Worm (Caenorhabditis elegans) whole organism, L1 larva: ENCODE data around the gene dhps-1.

ENCODE experiments used
- C16A3.4 ChIP-seq: fragments of 150-350 bp; optimal IDR thresholded peaks from 2 replicates; lab custom pipeline; 2014; ENCODE audit warnings: missing biosample characterization, missing genetic modification characterization
- C34B4.2 ChIP-seq: sonication (generic microtip); optimal IDR thresholded peaks from 2 replicates; lab custom pipeline; 2017; ENCODE audit warnings: mild to moderate bottlenecking, missing genetic modification characterization, missing compliant biosample characterization
- alr-1 ChIP-seq: fragments of 200-800 bp; sonication (Bioruptor generic); optimal IDR thresholded peaks from 2 replicates; lab custom pipeline; 2018; ENCODE audit warnings: borderline replicate concordance, mild to moderate bottlenecking, missing genetic modification characterization, missing compliant biosample characterization
- aly-2 ChIP-seq: fragments of 150-350 bp; optimal IDR thresholded peaks from 2 replicates; lab custom pipeline; 2014; ENCODE audit warnings: missing biosample characterization, missing genetic modification characterization
- ama-1 ChIP-seq: fragments of 150-350 bp; optimal IDR thresholded peaks from 2 replicates; lab custom pipeline; 2014
- blmp-1 ChIP-seq: fragments of 150-350 bp; optimal IDR thresholded peaks from 2 replicates; lab custom pipeline; 2014; ENCODE audit warnings: missing biosample characterization, missing genetic modification characterization
- ceh-63 ChIP-seq: fragments of 200-800 bp; sonication (Bioruptor generic); optimal IDR thresholded peaks from 2 replicates; lab custom pipeline; 2018; ENCODE audit warnings: mild to moderate bottlenecking, missing genetic modification characterization, missing compliant biosample characterization
- ceh-82 ChIP-seq, 3 experiments: fragments of 150-350 bp in 1 of 3; sonication (generic microtip) in 2 of 3; optimal IDR thresholded peaks; 2 replicates each; lab custom pipeline; 2014 to 2017; ENCODE audit warnings: missing biosample characterization in 3 of 3, missing genetic modification characterization in 3 of 3
- ces-1 ChIP-seq: fragments of 150-350 bp; optimal IDR thresholded peaks from 2 replicates; lab custom pipeline; 2014; ENCODE audit warnings: missing biosample characterization, missing genetic modification reagents, missing genetic modification characterization
- dpl-1 ChIP-seq, 3 experiments: fragments of 150-350 bp in 2 of 3; sonication (generic microtip) in 1 of 3; optimal IDR thresholded peaks; 2 replicates each; lab custom pipeline; 2014 to 2017; ENCODE audit warnings: missing biosample characterization in 3 of 3, missing genetic modification characterization in 3 of 3, missing genetic modification reagents in 3 of 3
- dsc-1 ChIP-seq: sonication (generic microtip); optimal IDR thresholded peaks from 2 replicates; lab custom pipeline; 2016; ENCODE audit warnings: mild to moderate bottlenecking, missing genetic modification characterization, missing compliant biosample characterization
- efl-1 ChIP-seq, 4 experiments: fragments of 150-350 bp; optimal IDR thresholded peaks in 3 of 4; peaks in 1 of 4; 1 replicate in 1 of 4; 2 replicates in 3 of 4; lab custom pipeline; 2014; ENCODE audit warnings: missing biosample characterization in 2 of 4, missing genetic modification characterization in 2 of 4, missing genetic modification reagents in 2 of 4
- egl-13 ChIP-seq: sonication (generic microtip); optimal IDR thresholded peaks from 2 replicates; lab custom pipeline; 2016; ENCODE audit warnings: missing genotype, missing genetic modification reagents, missing genetic modification characterization, missing compliant biosample characterization
- ets-5 ChIP-seq: fragments of 200-800 bp; sonication (Bioruptor generic); IDR thresholded peaks from 2 replicates; pipeline ENCODE4 v1.3.6; 2022; ENCODE audit warnings: missing genetic modification characterization, missing compliant biosample characterization
- fkh-4 ChIP-seq: sonication (generic microtip); optimal IDR thresholded peaks from 2 replicates; lab custom pipeline; 2016; ENCODE audit warnings: missing compliant biosample characterization, missing genetic modification characterization, borderline replicate concordance
- fos-1 ChIP-seq: fragments of 150-350 bp; optimal IDR thresholded peaks from 2 replicates; lab custom pipeline; 2014; ENCODE audit warnings: missing biosample characterization, missing genetic modification characterization
- hlh-4 ChIP-seq: sonication (generic microtip); optimal IDR thresholded peaks from 2 replicates; lab custom pipeline; 2016; ENCODE audit warnings: mild to moderate bottlenecking, missing genetic modification characterization, missing compliant biosample characterization
- irx-1 ChIP-seq: sonication (generic microtip); optimal IDR thresholded peaks from 2 replicates; lab custom pipeline; 2016; ENCODE audit warnings: missing genetic modification characterization, missing compliant biosample characterization
- lin-13 ChIP-seq: fragments of 150-350 bp; optimal IDR thresholded peaks from 2 replicates; lab custom pipeline; 2014; ENCODE audit warnings: missing biosample characterization, missing genetic modification reagents, missing genetic modification characterization
- lin-14 ChIP-seq: fragments of 200-800 bp; sonication (Bioruptor generic); optimal IDR thresholded peaks from 2 replicates; lab custom pipeline; 2018; ENCODE audit warnings: mild to moderate bottlenecking, missing genetic modification characterization, moderate library complexity, missing compliant biosample characterization
- lin-35 ChIP-seq, 2 experiments: fragments of 150-350 bp; optimal IDR thresholded peaks; 2 replicates each; lab custom pipeline; 2014; ENCODE audit warnings: missing biosample characterization in 2 of 2, missing genetic modification characterization in 2 of 2, missing genetic modification reagents in 2 of 2
- lin-39 ChIP-seq: fragments of 150-350 bp; optimal IDR thresholded peaks from 2 replicates; lab custom pipeline; 2014; ENCODE audit warnings: missing biosample characterization, missing genetic modification reagents, missing genetic modification characterization
- lir-3 ChIP-seq: sonication (generic microtip); optimal IDR thresholded peaks from 2 replicates; lab custom pipeline; 2016; ENCODE audit warnings: mild to moderate bottlenecking, missing genetic modification characterization, moderate library complexity, missing compliant biosample characterization; ENCODE audit not compliant: poor library complexity
- mef-2 ChIP-seq: fragments of 150-350 bp; optimal IDR thresholded peaks from 2 replicates; lab custom pipeline; 2014; ENCODE audit warnings: missing biosample characterization, missing genetic modification characterization
- mep-1 ChIP-seq: fragments of 150-350 bp; optimal IDR thresholded peaks from 2 replicates; lab custom pipeline; 2014; ENCODE audit warnings: missing biosample characterization, missing genetic modification characterization
- nhr-11 ChIP-seq: fragments of 150-350 bp; optimal IDR thresholded peaks from 2 replicates; lab custom pipeline; 2014; ENCODE audit warnings: missing biosample characterization, missing genetic modification characterization
- nhr-12 ChIP-seq: sonication (generic microtip); optimal IDR thresholded peaks from 2 replicates; lab custom pipeline; 2017; ENCODE audit warnings: missing biosample characterization, missing genetic modification characterization
- nhr-19 ChIP-seq: fragments of 200-800 bp; sonication (Bioruptor generic); conservative IDR thresholded peaks from 2 replicates; pipeline ENCODE4 v1.3.6; 2022; ENCODE audit warnings: missing genetic modification characterization, missing compliant biosample characterization
- nhr-20 ChIP-seq: sonication (generic microtip); optimal IDR thresholded peaks from 2 replicates; lab custom pipeline; 2016; ENCODE audit warnings: mild to moderate bottlenecking, missing genetic modification characterization, missing compliant biosample characterization
- nhr-71 ChIP-seq: sonication (generic microtip); optimal IDR thresholded peaks from 2 replicates; lab custom pipeline; 2016; ENCODE audit warnings: mild to moderate bottlenecking, missing genetic modification characterization, moderate library complexity, missing compliant biosample characterization
- nhr-90 ChIP-seq: sonication (generic microtip); optimal IDR thresholded peaks from 2 replicates; lab custom pipeline; 2016; ENCODE audit warnings: mild to moderate bottlenecking, missing genetic modification characterization, missing compliant biosample characterization; ENCODE audit not compliant: poor library complexity
- pag-3 ChIP-seq: sonication (generic microtip); optimal IDR thresholded peaks from 2 replicates; lab custom pipeline; 2017; ENCODE audit warnings: missing genetic modification characterization, mild to moderate bottlenecking, missing compliant biosample characterization, antibody characterized with exemption, borderline replicate concordance; ENCODE audit not compliant: insufficient read depth
- rnt-1 ChIP-seq: sonication (generic microtip); optimal IDR thresholded peaks from 2 replicates; lab custom pipeline; 2016; ENCODE audit warnings: mild to moderate bottlenecking, missing genetic modification characterization, moderate library complexity, missing compliant biosample characterization
- skn-1 ChIP-seq: fragments of 150-350 bp; optimal IDR thresholded peaks from 2 replicates; lab custom pipeline; 2014; ENCODE audit warnings: missing biosample characterization, missing genetic modification characterization
- snpc-4 ChIP-seq: fragments of 150-350 bp; optimal IDR thresholded peaks from 2 replicates; lab custom pipeline; 2014; ENCODE audit warnings: missing biosample characterization, missing genetic modification characterization
- snu-23 ChIP-seq: sonication (generic microtip); optimal IDR thresholded peaks from 2 replicates; lab custom pipeline; 2016; ENCODE audit warnings: missing genetic modification characterization, missing compliant biosample characterization
- swsn-7 ChIP-seq: sonication (generic microtip); optimal IDR thresholded peaks from 2 replicates; lab custom pipeline; 2016; ENCODE audit warnings: missing genetic modification characterization, missing compliant biosample characterization
- tlp-1 ChIP-seq: fragments of 150-350 bp; optimal IDR thresholded peaks from 2 replicates; lab custom pipeline; 2014; ENCODE audit warnings: missing biosample characterization, missing genetic modification characterization
- unc-30 ChIP-seq: sonication (generic microtip); optimal IDR thresholded peaks from 2 replicates; lab custom pipeline; 2017; ENCODE audit warnings: missing biosample characterization, missing genetic modification characterization
- unc-98 ChIP-seq: fragments of 200-800 bp; sonication (Bioruptor generic); IDR thresholded peaks from 2 replicates; pipeline ENCODE4 v1.3.6; 2022; ENCODE audit warnings: missing genetic modification characterization, missing compliant biosample characterization
- xbp-1 ChIP-seq: sonication (generic microtip); optimal IDR thresholded peaks from 2 replicates; lab custom pipeline; 2016; ENCODE audit warnings: missing genetic modification characterization, missing compliant biosample characterization
- zip-4 ChIP-seq: fragments of 200-800 bp; sonication (Bioruptor generic); optimal IDR thresholded peaks from 2 replicates; lab custom pipeline; 2018; ENCODE audit warnings: mild to moderate bottlenecking, missing genetic modification characterization, moderate library complexity, missing compliant biosample characterization
- ztf-4 ChIP-seq: fragments of 150-350 bp; optimal IDR thresholded peaks from 2 replicates; lab custom pipeline; 2014; ENCODE audit warnings: missing biosample characterization, missing genetic modification characterization

Gene dhps-1

DNA sequence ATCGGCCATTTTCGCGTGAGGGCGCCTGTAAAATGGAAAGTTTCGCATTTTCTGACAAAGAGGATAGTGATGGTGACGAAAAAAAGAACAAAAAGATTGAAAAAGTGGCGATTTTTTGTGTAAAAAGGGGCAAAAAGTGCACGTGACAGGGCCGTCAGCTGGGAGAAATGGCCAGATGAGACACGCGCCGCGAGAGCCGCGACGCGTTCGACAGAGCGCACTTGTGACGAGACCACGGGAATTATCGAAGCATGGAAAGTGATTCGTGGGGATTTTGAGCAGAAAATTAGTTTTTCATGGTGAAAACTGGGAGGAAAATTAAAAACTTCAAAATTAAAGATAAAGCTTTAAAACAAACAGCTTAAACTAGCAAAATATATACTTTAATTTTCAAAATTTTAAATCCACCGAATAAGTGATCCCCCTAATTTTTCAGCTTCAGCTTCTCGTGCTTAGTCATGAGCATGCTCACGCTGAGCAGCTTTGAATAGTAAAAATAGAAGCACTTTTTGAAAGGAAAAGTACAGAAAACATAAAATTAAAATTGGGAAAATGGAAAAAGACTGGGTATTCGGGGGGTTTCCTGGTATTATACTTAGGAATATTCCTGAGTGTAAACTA, 25.2 kb upstream of the dhps-1 start, which contains the start of gene W03C9.5 (continued):
- TF ChIP-seq fos-1 (tag; lab: Kevin White, UChicago), result peak; percentile 88
- TF ChIP-seq aly-2 (tag; lab: Kevin White, UChicago), result peak; percentile 68
- peak; percentile 96 for TF ChIP-seq rnt-1
- TF ChIP-seq mep-1 (tag; lab: Kevin White, UChicago), result peak; percentile 95
- no peak for TF ChIP-seq C34B4.2 (tag; lab: Kevin White, UChicago)
- peak; percentile 38 for TF ChIP-seq zip-4 (GFP tag; lab: Kevin White, UChicago)
- peak; percentile 95 for TF ChIP-seq unc-98 (GFP tag; lab: Robert Waterston, UW)
- TF ChIP-seq ceh-82 (tag; optimal IDR thresholded peaks at IDR 0.05; lab: Kevin White, UChicago), result peak; percentile 90 to 98 (median 91)
- TF ChIP-seq alr-1 (tag; lab: Kevin White, UChicago), result no peak
- no peak for TF ChIP-seq lin-39
- TF ChIP-seq nhr-90 (tag; lab: Kevin White, UChicago), result peak; percentile 94
- TF ChIP-seq lir-3 (tag; lab: Kevin White, UChicago), result peak; percentile 94
- TF ChIP-seq pag-3 (tag; lab: Kevin White, UChicago), result peak; percentile 70
- peak; percentile 98 for TF ChIP-seq nhr-71
- no peak for TF ChIP-seq unc-30 (tag; lab: Kevin White, UChicago)
- peak; percentile 75 for TF ChIP-seq mef-2 (tag; lab: Kevin White, UChicago)
- TF ChIP-seq lin-14, result peak; percentile 97
- peak; percentile 93 for TF ChIP-seq nhr-19
- no peak for TF ChIP-seq ces-1 (GFP tag; lab: Kevin White, UChicago)
- TF ChIP-seq lin-13, result peak; percentile 97
- TF ChIP-seq nhr-11 (tag; lab: Kevin White, UChicago), result peak; percentile 64
- TF ChIP-seq egl-13 (tag; lab: Kevin White, UChicago), result peak; percentile 90
- peak; percentile 46 for TF ChIP-seq fkh-4 (tag; lab: Kevin White, UChicago)
- no peak for TF ChIP-seq ets-5 (GFP tag; lab: Robert Waterston, UW)
- TF ChIP-seq irx-1 (tag; lab: Kevin White, UChicago), result peak; percentile 75
- peak; percentile 88 to 93 for TF ChIP-seq efl-1 (optimal IDR thresholded peaks at IDR 0.05; lab: Kevin White, UChicago)
- peak; percentile 79 to 98 for TF ChIP-seq efl-1 (GFP tag; optimal IDR thresholded peaks at IDR 0.05 in 1 of 2; lab: Kevin White, UChicago)
- peak; percentile 97 for TF ChIP-seq C16A3.4 (tag; lab: Kevin White, UChicago)
- TF ChIP-seq snpc-4 (tag; lab: Kevin White, UChicago), result peak; percentile 82
- TF ChIP-seq lin-35 (GFP tag; optimal IDR thresholded peaks at IDR 0.05; lab: Kevin White, UChicago), result peak; percentile 89 to 94
- TF ChIP-seq blmp-1, result peak; percentile 77
- TF ChIP-seq skn-1, result peak; percentile 95
- peak; percentile 19 for TF ChIP-seq ama-1 (lab: Kevin White, UChicago)

DNA sequence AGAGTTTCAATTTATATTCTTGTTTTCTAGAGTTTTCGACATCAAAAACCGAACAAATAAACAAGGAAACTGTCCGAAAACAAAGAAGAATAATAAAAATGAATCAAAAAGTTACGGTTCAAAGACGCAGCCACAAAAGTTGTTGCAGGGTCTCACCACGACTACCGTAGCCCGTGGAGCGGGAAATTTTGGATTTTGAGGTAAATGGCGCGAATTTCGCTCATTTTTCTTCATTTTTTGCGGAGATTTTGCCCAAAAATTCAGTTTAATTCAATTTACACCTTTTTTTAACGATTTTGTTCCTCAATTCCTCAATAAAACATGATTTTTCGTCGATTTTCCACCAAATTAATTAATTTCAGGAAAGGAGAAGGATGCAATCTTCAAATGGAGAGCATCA, 24.5 kb upstream of the dhps-1 start, which contains the start of gene mex-1:
mex-1 (plus strand) TSS at position 363 of the 400 bp plus-strand sequence.
- TF ChIP-seq hlh-4 (tag; lab: Kevin White, UChicago) (no peak), dpl-1 (GFP tag; optimal IDR thresholded peaks at IDR 0.05; lab: Kevin White, UChicago) (no peak), tlp-1 (tag; lab: Kevin White, UChicago) (no peak), dsc-1 (tag; lab: Kevin White, UChicago) (no peak), lin-13 (no peak), ceh-63 (GFP tag; lab: Kevin White, UChicago) (no peak), nhr-20 (tag; lab: Kevin White, UChicago) (no peak), lir-3 (tag; lab: Kevin White, UChicago) (no peak), nhr-12 (tag; lab: Kevin White, UChicago) (no peak), fkh-4 (tag; lab: Kevin White, UChicago) (no peak), fos-1 (tag; lab: Kevin White, UChicago) (no peak), skn-1 (no peak), ztf-4 (tag; lab: Kevin White, UChicago) (no peak), xbp-1 (tag; lab: Kevin White, UChicago) (no peak), snpc-4 (tag; lab: Kevin White, UChicago) (no peak), swsn-7 (no peak), snu-23 (GFP tag; lab: Kevin White, UChicago) (no peak)
